Fruit fly (Drosophila melanogaster): ENCODE results near the gene sw.
"Not testable (repeated sequence)": the region's sequence is repeated elsewhere in the genome, so short reads cannot be mapped to it uniquely, and the experiment has no call there.

The sw gene

dm6 chrX:20231658-20232057 is 4.5 kb downstream of the sw start (continued):
- TF ChIP-seq CG8478 (optimal IDR thresholded peaks at IDR 0.05) (peak; percentile 64), jigr1 (GFP tag; IDR thresholded peaks at IDR 0.05) (no peak), tll (GFP tag; optimal IDR thresholded peaks at IDR 0.05) (peak in 1 of 2 experiments; percentile 52)

dm6 chrX:20224920-20225319 is 11.3 kb downstream of the sw start, which contains the start of gene Sdic4:
TSS of gene Sdic4 (minus strand) at chrX:20225020.
- TF ChIP-seq pan (optimal IDR thresholded peaks at IDR 0.05); pan (GFP tag; optimal IDR thresholded peaks at IDR 0.05 in 1 of 2, IDR thresholded peaks at IDR 0.05 in 1 of 2); Bgb (GFP tag; IDR thresholded peaks at IDR 0.05; ENCODE audit: partially characterized antibody); CG13624 (GFP tag; optimal IDR thresholded peaks at IDR 0.05): not testable (repeated sequence)

dm6 chrX:20217159-20217558 is 19.0 kb downstream of the sw start, which contains the start of gene SdicC:
TSS of gene SdicC (minus strand) at chrX:20217259.
- not testable (repeated sequence) for TF ChIP-seq CG34224 (GFP tag; IDR thresholded peaks at IDR 0.05; ENCODE audit: partially characterized antibody); CG6854 (GFP tag; optimal IDR thresholded peaks at IDR 0.05); CG2678 (tag; optimal IDR thresholded peaks at IDR 0.05)

dm6 chrX:20209503-20209902 is 26.7 kb downstream of the sw start, which contains the start of gene SdicB:
TSS of gene SdicB (minus strand) at chrX:20209603.
- TF ChIP-seq B-H2, pnt, Chrac-16 (GFP tag; optimal IDR thresholded peaks at IDR 0.05): not testable (repeated sequence)

- not testable (repeated sequence) for TF ChIP-seq CG17359 (tag; optimal IDR thresholded peaks at IDR 0.05); CG18011 (GFP tag; optimal IDR thresholded peaks at IDR 0.05); jing (GFP tag; optimal IDR thresholded peaks at IDR 0.05)
Measured at dm6 chrX:20201833-20202232, 34.3 kb downstream of the sw start, which contains the start of gene SdicA. TSS of gene SdicA (minus strand) at chrX:20201933.

- TF ChIP-seq ERR (GFP tag; optimal IDR thresholded peaks at IDR 0.05); CG12659 (GFP tag; optimal IDR thresholded peaks at IDR 0.05); CG13424 (tag; optimal IDR thresholded peaks at IDR 0.05): not testable (repeated sequence)
Measured at dm6 chrX:20194127-20194526, 42.1 kb downstream of the sw start, which contains the start of gene Sdic3. TSS of gene Sdic3 (minus strand) at chrX:20194227.

- not testable (repeated sequence) for TF ChIP-seq Jarid2, unpg, fu2 (GFP tag; optimal IDR thresholded peaks at IDR 0.05)
Measured at dm6 chrX:20186387-20186786, 49.8 kb downstream of the sw start, which contains the start of gene Sdic2. TSS of gene Sdic2 (minus strand) at chrX:20186487.

dm6 chrX:20178538-20178937 is 57.6 kb downstream of the sw start, which contains the start of gene Sdic1:
TSS of gene Sdic1 (minus strand) at chrX:20178638.
- not testable (repeated sequence) for TF ChIP-seq stwl (tag; optimal IDR thresholded peaks at IDR 0.05); CG15011 (GFP tag; optimal IDR thresholded peaks at IDR 0.05); disco-r (GFP tag; optimal IDR thresholded peaks at IDR 0.05)

All from whole organism, embryonic.